Worm (Caenorhabditis elegans) whole organism, L4/young adult: ENCODE measurements around the gene cat-2.

Experiments used
- W03F9.2 ChIP-seq: fragments of 150-350 bp; optimal IDR thresholded peaks from 2 replicates; lab custom pipeline; 2014; ENCODE audit warnings: missing biosample characterization, missing genetic modification characterization
- dao-5 ChIP-seq: sonication (generic microtip); optimal IDR thresholded peaks from 2 replicates; lab custom pipeline; 2016; ENCODE audit warnings: missing genotype, missing genetic modification characterization, moderate library complexity, missing compliant biosample characterization
- him-1 ChIP-seq: sonication (generic microtip); optimal IDR thresholded peaks from 2 replicates; lab custom pipeline; 2016; ENCODE audit warnings: missing genotype, missing genetic modification reagents, missing genetic modification characterization, missing compliant biosample characterization

DNA sequence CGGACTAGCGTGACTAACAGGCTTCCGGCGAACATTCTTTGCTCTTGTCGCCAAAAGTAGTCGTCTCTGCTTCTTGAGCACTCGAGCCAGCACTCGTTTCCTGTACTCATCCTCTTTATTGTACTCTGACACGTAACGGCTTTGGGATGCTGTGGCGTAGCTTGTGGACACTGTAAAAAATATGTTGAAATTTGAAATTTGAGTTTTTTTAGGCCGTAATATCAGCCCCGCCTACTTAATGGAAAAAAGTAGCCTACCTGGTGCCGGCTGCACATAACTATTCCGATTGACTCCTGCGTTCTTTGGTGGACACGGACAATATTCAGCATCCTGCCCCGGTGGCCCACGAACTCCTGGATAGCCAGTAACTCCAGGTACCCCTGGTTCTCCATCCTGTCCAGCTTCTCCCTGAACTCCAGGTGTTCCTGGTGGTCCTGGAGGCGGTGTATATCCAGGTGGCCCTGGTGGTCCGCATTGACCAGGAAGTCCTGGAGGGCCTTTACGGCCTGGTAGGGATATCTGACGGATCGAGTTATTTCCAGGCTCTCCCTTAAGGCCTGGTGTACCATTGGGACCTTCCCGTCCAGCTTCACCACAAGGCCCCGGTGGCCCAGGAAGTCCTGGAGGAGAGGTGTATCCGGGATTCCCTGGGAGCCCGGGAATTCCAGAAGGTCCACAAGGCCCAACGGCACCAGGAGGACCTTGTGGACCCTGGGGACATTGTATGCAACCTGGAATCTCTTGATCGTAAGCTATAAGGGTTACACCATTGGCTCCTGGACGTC is 46.5 kb downstream of the cat-2 start:
- TF ChIP-seq him-1 (tag; lab: Kevin White, UChicago) (no peak), W03F9.2 (tag; lab: Kevin White, UChicago) (no peak), dao-5 (tag; lab: Kevin White, UChicago) (no peak)
